Fruit fly (Drosophila melanogaster): ENCODE measurements around the gene ATPsyndelta.
A peak's percentile ranks its signal among the peaks of the same experiment; 100 is the strongest.

ATPsyndelta gene

DNA sequence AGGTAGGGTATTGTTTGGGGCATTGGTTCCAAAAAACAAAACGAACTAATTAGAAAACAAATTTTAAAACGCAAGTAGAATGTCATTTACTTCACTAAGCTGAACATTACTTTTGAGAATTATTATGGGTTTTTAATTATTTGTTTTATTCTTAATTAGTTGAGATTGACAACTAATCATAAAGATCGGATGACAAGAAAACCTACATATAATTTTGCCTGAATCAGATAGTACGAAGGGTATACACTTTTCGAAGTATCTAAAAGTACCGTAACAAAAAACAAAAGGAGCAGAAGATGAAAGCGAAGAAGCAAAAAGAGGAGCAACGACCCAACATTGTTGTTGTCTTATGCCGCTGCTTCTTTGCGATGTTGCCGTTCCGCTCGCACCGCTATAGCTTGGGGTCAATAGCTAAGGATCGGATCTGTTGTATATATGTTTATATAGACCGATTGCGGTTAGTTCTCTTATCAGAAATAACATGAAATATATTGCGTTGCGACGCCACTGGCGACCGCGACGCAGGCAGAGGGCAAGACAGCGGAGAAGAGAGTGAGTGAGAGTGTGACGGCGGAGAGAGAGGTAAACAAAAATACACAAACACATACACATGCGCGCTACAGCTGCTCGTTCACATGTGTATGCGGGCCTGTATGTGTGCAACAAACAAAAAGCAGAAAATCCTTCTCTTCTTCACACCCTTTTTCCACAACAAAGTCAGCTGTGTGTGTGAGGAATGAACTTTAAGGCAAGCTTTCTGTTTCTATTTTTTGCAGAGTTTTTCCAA lies 1.4 kb upstream of the ATPsyndelta start (continued):
- TF ChIP-seq CG1233 (GFP tag; optimal IDR thresholded peaks at IDR 0.05) (peak; percentile 38), eve (GFP tag; optimal IDR thresholded peaks at IDR 0.05) (peak in 1 of 2 experiments; percentile 79), CG30431 (GFP tag; optimal IDR thresholded peaks at IDR 0.05) (peak; percentile 18), dm (GFP tag; optimal IDR thresholded peaks at IDR 0.05) (no peak), ind (GFP tag; optimal IDR thresholded peaks at IDR 0.05) (peak; percentile 57), CG4854 (GFP tag; optimal IDR thresholded peaks at IDR 0.05) (no peak), Elba2 (GFP tag; optimal IDR thresholded peaks at IDR 0.05) (no peak), H15 (GFP tag; IDR thresholded peaks at IDR 0.05) (no peak), shn (GFP tag; optimal IDR thresholded peaks at IDR 0.05) (peak; percentile 20), grn (GFP tag; optimal IDR thresholded peaks at IDR 0.05) (no peak), seq (GFP tag; IDR thresholded peaks at IDR 0.05) (no peak), CG10979 (tag; optimal IDR thresholded peaks at IDR 0.05) (peak; percentile 64), HLH4C (GFP tag; IDR thresholded peaks at IDR 0.05; ENCODE audit: partially characterized antibody) (no peak), CG3281 (GFP tag; optimal IDR thresholded peaks at IDR 0.05) (peak; percentile 74), Dbx (GFP tag; IDR thresholded peaks at IDR 0.05) (peak; percentile 70; the same call in 2 of the 3 replicates), CG7745 (tag; optimal IDR thresholded peaks at IDR 0.05) (no peak), gce (GFP tag; IDR thresholded peaks at IDR 0.05) (no peak), Hr78 (GFP tag; optimal IDR thresholded peaks at IDR 0.05) (peak in 1 of 2 experiments; percentile 55), her (GFP tag; optimal IDR thresholded peaks at IDR 0.05) (no peak), prd (optimal IDR thresholded peaks at IDR 0.05) (no peak), prd (GFP tag; IDR thresholded peaks at IDR 0.05) (no peak), ro (GFP tag; IDR thresholded peaks at IDR 0.05) (no peak), Opbp (GFP tag; IDR thresholded peaks at IDR 0.05; ENCODE audit: partially characterized antibody) (no peak), Ptx1 (GFP tag; IDR thresholded peaks at IDR 0.05) (peak; percentile 51), CG14710 (tag; optimal IDR thresholded peaks at IDR 0.05) (peak; percentile 57), CG11723 (GFP tag; optimal IDR thresholded peaks at IDR 0.05) (no peak), ssp (GFP tag; IDR thresholded peaks at IDR 0.05) (no peak), CG6254 (GFP tag; optimal IDR thresholded peaks at IDR 0.05) (peak; percentile 19), nmo (GFP tag; optimal IDR thresholded peaks at IDR 0.05) (peak; percentile 80), CG43689 (GFP tag; IDR thresholded peaks at IDR 0.05) (no peak), CG9215 (GFP tag; IDR thresholded peaks at IDR 0.05) (peak; percentile 35; the same call in 1 of the 2 replicates), Tbp (GFP tag; optimal IDR thresholded peaks at IDR 0.05) (no peak), TFAM (GFP tag; optimal IDR thresholded peaks at IDR 0.05) (no peak), CG1602 (GFP tag; optimal IDR thresholded peaks at IDR 0.05) (peak; percentile 51), CG11085 (GFP tag; IDR thresholded peaks at IDR 0.05) (no peak), CG33213 (GFP tag; optimal IDR thresholded peaks at IDR 0.05) (no peak), CG16815 (GFP tag; optimal IDR thresholded peaks at IDR 0.05) (peak; percentile 39), insv (GFP tag; optimal IDR thresholded peaks at IDR 0.05) (no peak), ranshi (GFP tag; IDR thresholded peaks at IDR 0.05) (peak; percentile 49; the same call in 1 of the 2 replicates), CG10147 (GFP tag; optimal IDR thresholded peaks at IDR 0.05) (peak; percentile 59), Fer1 (GFP tag; optimal IDR thresholded peaks at IDR 0.05) (peak; percentile 35), Adf1 (GFP tag; IDR thresholded peaks at IDR 0.05) (peak; percentile 95), fd3F (GFP tag; optimal IDR thresholded peaks at IDR 0.05) (peak; percentile 63), Scr (GFP tag; IDR thresholded peaks at IDR 0.05; ENCODE audit: partially characterized antibody) (no peak; the same call in 1 of the 2 replicates), CG7372 (GFP tag; IDR thresholded peaks at IDR 0.05) (no peak), ab (GFP tag; optimal IDR thresholded peaks at IDR 0.05) (no peak), CG15601 (tag; optimal IDR thresholded peaks at IDR 0.05) (peak; percentile 60), Pdp1 (GFP tag; optimal IDR thresholded peaks at IDR 0.05) (peak; percentile 22 to 31), Chrac-16 (GFP tag; optimal IDR thresholded peaks at IDR 0.05) (peak; percentile 13), Deaf1 (tag; optimal IDR thresholded peaks at IDR 0.05) (peak; percentile 55)

Data from whole organism, embryonic.